Fruit fly (Drosophila melanogaster) S2 (cell line): ENCODE data around the gene Or10a.

Experiments
- CG8478 ChIP-seq: fragments of >200 bp; optimal IDR thresholded peaks from 2 replicates; lab custom pipeline; 2018
- CTCF ChIP-seq, 2 experiments: fragments of >200 bp; optimal IDR thresholded peaks; 2 replicates each; lab custom pipeline; 2018

dm6 chrX:11419962-11420361, 2.7 kb upstream of the Or10a start:
- no peak for TF ChIP-seq CG8478 (lab: Kevin White, UChicago)
- no peak for TF ChIP-seq CTCF (optimal IDR thresholded peaks at IDR 0.05; lab: Kevin White, UChicago)
